Worm (Caenorhabditis elegans) whole organism, L1 larva: ENCODE results near the gene mrps-33.

Experiments
- C04F5.9 ChIP-seq: sonication (generic microtip); optimal IDR thresholded peaks from 2 replicates; lab custom pipeline; 2016; ENCODE audit warnings: missing genetic modification characterization, missing compliant biosample characterization
- C16A3.4 ChIP-seq: fragments of 150-350 bp; optimal IDR thresholded peaks from 2 replicates; lab custom pipeline; 2014; ENCODE audit warnings: missing biosample characterization, missing genetic modification characterization
- C34B4.2 ChIP-seq: sonication (generic microtip); optimal IDR thresholded peaks from 2 replicates; lab custom pipeline; 2017; ENCODE audit warnings: mild to moderate bottlenecking, missing genetic modification characterization, missing compliant biosample characterization
- F16B12.6 ChIP-seq: fragments of 150-350 bp; optimal IDR thresholded peaks from 2 replicates; lab custom pipeline; 2014; ENCODE audit warnings: missing biosample characterization, missing genetic modification characterization
- aly-2 ChIP-seq: fragments of 150-350 bp; optimal IDR thresholded peaks from 2 replicates; lab custom pipeline; 2014; ENCODE audit warnings: missing biosample characterization, missing genetic modification characterization
- ama-1 ChIP-seq: fragments of 150-350 bp; optimal IDR thresholded peaks from 2 replicates; lab custom pipeline; 2014
- blmp-1 ChIP-seq: fragments of 150-350 bp; optimal IDR thresholded peaks from 2 replicates; lab custom pipeline; 2014; ENCODE audit warnings: missing biosample characterization, missing genetic modification characterization
- ceh-63 ChIP-seq: fragments of 200-800 bp; sonication (Bioruptor generic); optimal IDR thresholded peaks from 2 replicates; lab custom pipeline; 2018; ENCODE audit warnings: mild to moderate bottlenecking, missing genetic modification characterization, missing compliant biosample characterization
- ceh-8 ChIP-seq: fragments of 200-800 bp; sonication (Bioruptor generic); optimal IDR thresholded peaks from 2 replicates; lab custom pipeline; 2018; ENCODE audit warnings: mild to moderate bottlenecking, missing genetic modification characterization, moderate library complexity, missing compliant biosample characterization
- ceh-82 ChIP-seq, 3 experiments: fragments of 150-350 bp in 1 of 3; sonication (generic microtip) in 2 of 3; optimal IDR thresholded peaks; 2 replicates each; lab custom pipeline; 2014 to 2017; ENCODE audit warnings: missing biosample characterization in 3 of 3, missing genetic modification characterization in 3 of 3
- ceh-88 ChIP-seq: fragments of 200-800 bp; sonication (Bioruptor generic); IDR thresholded peaks from 2 replicates; pipeline ENCODE4 v1.3.6; 2022; ENCODE audit warnings: missing genetic modification characterization, missing compliant biosample characterization
- ceh-90 ChIP-seq: sonication (generic microtip); optimal IDR thresholded peaks from 2 replicates; lab custom pipeline; 2016; ENCODE audit warnings: missing genetic modification characterization, missing compliant biosample characterization
- dpl-1 ChIP-seq, 3 experiments: fragments of 150-350 bp in 2 of 3; sonication (generic microtip) in 1 of 3; optimal IDR thresholded peaks; 2 replicates each; lab custom pipeline; 2014 to 2017; ENCODE audit warnings: missing biosample characterization in 3 of 3, missing genetic modification characterization in 3 of 3, missing genetic modification reagents in 3 of 3
- efl-1 ChIP-seq, 4 experiments: fragments of 150-350 bp; optimal IDR thresholded peaks in 3 of 4; peaks in 1 of 4; 1 replicate in 1 of 4; 2 replicates in 3 of 4; lab custom pipeline; 2014; ENCODE audit warnings: missing biosample characterization in 2 of 4, missing genetic modification characterization in 2 of 4, missing genetic modification reagents in 2 of 4
- egl-27 ChIP-seq, 2 experiments: fragments of 150-350 bp in 1 of 2; sonication (generic microtip); optimal IDR thresholded peaks; 3 replicates each; lab custom pipeline; 2017 to 2018; ENCODE audit warnings: missing biosample characterization in 2 of 2, missing genetic modification characterization in 2 of 2, missing genetic modification reagents in 2 of 2
- ets-5 ChIP-seq: fragments of 200-800 bp; sonication (Bioruptor generic); IDR thresholded peaks from 2 replicates; pipeline ENCODE4 v1.3.6; 2022; ENCODE audit warnings: missing genetic modification characterization, missing compliant biosample characterization
- fkh-4 ChIP-seq: sonication (generic microtip); optimal IDR thresholded peaks from 2 replicates; lab custom pipeline; 2016; ENCODE audit warnings: missing compliant biosample characterization, missing genetic modification characterization, borderline replicate concordance
- fkh-8 ChIP-seq: sonication (generic microtip); optimal IDR thresholded peaks from 2 replicates; lab custom pipeline; 2016; ENCODE audit warnings: mild to moderate bottlenecking, missing genetic modification characterization, missing compliant biosample characterization
- fos-1 ChIP-seq: fragments of 150-350 bp; optimal IDR thresholded peaks from 2 replicates; lab custom pipeline; 2014; ENCODE audit warnings: missing biosample characterization, missing genetic modification characterization
- hlh-17 ChIP-seq: fragments of 200-800 bp; sonication (Bioruptor generic); optimal IDR thresholded peaks from 2 replicates; lab custom pipeline; 2018; ENCODE audit warnings: missing genetic modification characterization, mild to moderate bottlenecking, missing compliant biosample characterization, moderate library complexity, borderline replicate concordance
- hlh-4 ChIP-seq: sonication (generic microtip); optimal IDR thresholded peaks from 2 replicates; lab custom pipeline; 2016; ENCODE audit warnings: mild to moderate bottlenecking, missing genetic modification characterization, missing compliant biosample characterization
- irx-1 ChIP-seq: sonication (generic microtip); optimal IDR thresholded peaks from 2 replicates; lab custom pipeline; 2016; ENCODE audit warnings: missing genetic modification characterization, missing compliant biosample characterization
- jun-1 ChIP-seq: fragments of 150-350 bp; optimal IDR thresholded peaks from 2 replicates; lab custom pipeline; 2014; ENCODE audit warnings: missing biosample characterization, missing genetic modification reagents, missing genetic modification characterization
- lin-13 ChIP-seq: fragments of 150-350 bp; optimal IDR thresholded peaks from 2 replicates; lab custom pipeline; 2014; ENCODE audit warnings: missing biosample characterization, missing genetic modification reagents, missing genetic modification characterization
- lin-39 ChIP-seq: fragments of 150-350 bp; optimal IDR thresholded peaks from 2 replicates; lab custom pipeline; 2014; ENCODE audit warnings: missing biosample characterization, missing genetic modification reagents, missing genetic modification characterization
- lir-3 ChIP-seq: sonication (generic microtip); optimal IDR thresholded peaks from 2 replicates; lab custom pipeline; 2016; ENCODE audit warnings: mild to moderate bottlenecking, missing genetic modification characterization, moderate library complexity, missing compliant biosample characterization; ENCODE audit not compliant: poor library complexity
- lsy-2 ChIP-seq, 2 experiments: fragments of 150-350 bp; optimal IDR thresholded peaks; 2 replicates each; lab custom pipeline; 2014; ENCODE audit warnings: missing biosample characterization in 2 of 2, missing genetic modification characterization in 2 of 2
- mdl-1 ChIP-seq, 2 experiments: fragments of 150-350 bp; optimal IDR thresholded peaks; 2 replicates each; lab custom pipeline; 2014 to 2017; ENCODE audit warnings: missing biosample characterization in 2 of 2, missing genetic modification characterization in 2 of 2, inconsistent platforms in 1 of 2
- mep-1 ChIP-seq: fragments of 150-350 bp; optimal IDR thresholded peaks from 2 replicates; lab custom pipeline; 2014; ENCODE audit warnings: missing biosample characterization, missing genetic modification characterization
- nhr-12 ChIP-seq: sonication (generic microtip); optimal IDR thresholded peaks from 2 replicates; lab custom pipeline; 2017; ENCODE audit warnings: missing biosample characterization, missing genetic modification characterization
- nhr-20 ChIP-seq: sonication (generic microtip); optimal IDR thresholded peaks from 2 replicates; lab custom pipeline; 2016; ENCODE audit warnings: mild to moderate bottlenecking, missing genetic modification characterization, missing compliant biosample characterization
- nhr-237 ChIP-seq: fragments of 150-350 bp; optimal IDR thresholded peaks from 2 replicates; lab custom pipeline; 2014; ENCODE audit warnings: missing biosample characterization, missing genetic modification characterization
- nhr-28 ChIP-seq: fragments of 150-350 bp; optimal IDR thresholded peaks from 2 replicates; lab custom pipeline; 2014; ENCODE audit warnings: missing biosample characterization, missing genetic modification characterization
- nhr-47 ChIP-seq: sonication (generic microtip); optimal IDR thresholded peaks from 2 replicates; lab custom pipeline; 2016; ENCODE audit warnings: mild to moderate bottlenecking, missing genetic modification characterization, moderate library complexity, missing compliant biosample characterization
- nhr-77 ChIP-seq: fragments of 150-350 bp; optimal IDR thresholded peaks from 2 replicates; lab custom pipeline; 2014; ENCODE audit warnings: missing biosample characterization, missing genetic modification characterization
- nhr-84 ChIP-seq: sonication (generic microtip); optimal IDR thresholded peaks from 2 replicates; lab custom pipeline; 2017; ENCODE audit warnings: missing biosample characterization, missing genetic modification characterization
- pag-3 ChIP-seq: sonication (generic microtip); optimal IDR thresholded peaks from 2 replicates; lab custom pipeline; 2017; ENCODE audit warnings: missing genetic modification characterization, mild to moderate bottlenecking, missing compliant biosample characterization, antibody characterized with exemption, borderline replicate concordance; ENCODE audit not compliant: insufficient read depth
- pqm-1 ChIP-seq: sonication (generic microtip); optimal IDR thresholded peaks from 3 replicates; lab custom pipeline; 2017; ENCODE audit warnings: missing biosample characterization, missing genetic modification characterization
- rnt-1 ChIP-seq: sonication (generic microtip); optimal IDR thresholded peaks from 2 replicates; lab custom pipeline; 2016; ENCODE audit warnings: mild to moderate bottlenecking, missing genetic modification characterization, moderate library complexity, missing compliant biosample characterization
- sox-4 ChIP-seq: sonication (generic microtip); optimal IDR thresholded peaks from 2 replicates; lab custom pipeline; 2016; ENCODE audit warnings: missing genetic modification characterization, missing compliant biosample characterization
- sptf-1 ChIP-seq: fragments of 150-350 bp; optimal IDR thresholded peaks from 2 replicates; lab custom pipeline; 2014; ENCODE audit warnings: missing biosample characterization, missing genetic modification characterization
- swsn-7 ChIP-seq: sonication (generic microtip); optimal IDR thresholded peaks from 2 replicates; lab custom pipeline; 2016; ENCODE audit warnings: missing genetic modification characterization, missing compliant biosample characterization
- tbx-2 ChIP-seq: sonication (generic microtip); optimal IDR thresholded peaks from 2 replicates; lab custom pipeline; 2016; ENCODE audit warnings: missing genetic modification characterization, missing compliant biosample characterization
- unc-130 ChIP-seq: fragments of 150-350 bp; optimal IDR thresholded peaks from 2 replicates; lab custom pipeline; 2017; ENCODE audit warnings: missing biosample characterization, missing genetic modification characterization, inconsistent platforms
- unc-30 ChIP-seq: sonication (generic microtip); optimal IDR thresholded peaks from 2 replicates; lab custom pipeline; 2017; ENCODE audit warnings: missing biosample characterization, missing genetic modification characterization
- unc-62 ChIP-seq: fragments of 150-350 bp; optimal IDR thresholded peaks from 2 replicates; lab custom pipeline; 2014; ENCODE audit warnings: missing biosample characterization, missing genetic modification reagents, missing genetic modification characterization
- unc-98 ChIP-seq: fragments of 200-800 bp; sonication (Bioruptor generic); IDR thresholded peaks from 2 replicates; pipeline ENCODE4 v1.3.6; 2022; ENCODE audit warnings: missing genetic modification characterization, missing compliant biosample characterization
- vab-15 ChIP-seq: sonication (generic microtip); optimal IDR thresholded peaks from 2 replicates; lab custom pipeline; 2017; ENCODE audit warnings: missing genotype, mild to moderate bottlenecking, missing genetic modification characterization, missing compliant biosample characterization
- xbp-1 ChIP-seq: sonication (generic microtip); optimal IDR thresholded peaks from 2 replicates; lab custom pipeline; 2016; ENCODE audit warnings: missing genetic modification characterization, missing compliant biosample characterization
- zag-1 ChIP-seq: fragments of 150-350 bp; optimal IDR thresholded peaks from 2 replicates; lab custom pipeline; 2014; ENCODE audit warnings: missing biosample characterization, missing genetic modification characterization
- zip-4 ChIP-seq: fragments of 200-800 bp; sonication (Bioruptor generic); optimal IDR thresholded peaks from 2 replicates; lab custom pipeline; 2018; ENCODE audit warnings: mild to moderate bottlenecking, missing genetic modification characterization, moderate library complexity, missing compliant biosample characterization

The mrps-33 gene

ce11 chrIV:8764567-8764966, 24.7 kb upstream of the mrps-33 start, which contains the start of gene cdc-50.B:
Gene cdc-50.B (plus strand): TSS chrIV:8764867.
- TF ChIP-seq sptf-1 (tag; lab: Kevin White, UChicago) = no peak
- TF ChIP-seq ceh-82 (tag; optimal IDR thresholded peaks at IDR 0.05; lab: Kevin White, UChicago) = no peak
- TF ChIP-seq lsy-2 (tag; optimal IDR thresholded peaks at IDR 0.05; lab: Kevin White, UChicago) = no peak
- TF ChIP-seq zag-1 (tag; lab: Kevin White, UChicago) = no peak
- peak; percentile 18 for TF ChIP-seq blmp-1 (tag; lab: Kevin White, UChicago)

- TF ChIP-seq nhr-237 (tag; lab: Kevin White, UChicago) (no peak), nhr-77 (no peak), nhr-47 (peak; percentile 45), ceh-88 (GFP tag; lab: Robert Waterston, UW) (no peak), unc-98 (GFP tag; lab: Robert Waterston, UW) (no peak), dpl-1 (GFP tag; optimal IDR thresholded peaks at IDR 0.05; lab: Kevin White, UChicago) (peak in 1 of 3 experiments; percentile 32), xbp-1 (tag; lab: Kevin White, UChicago) (peak; percentile 14), nhr-12 (tag; lab: Kevin White, UChicago) (no peak), nhr-20 (no peak), tbx-2 (tag; lab: Kevin White, UChicago) (peak; percentile 41), swsn-7 (tag; lab: Kevin White, UChicago) (peak; percentile 49), fos-1 (tag; lab: Kevin White, UChicago) (peak; percentile 5), unc-62 (no peak), zip-4 (GFP tag; lab: Kevin White, UChicago) (no peak), pag-3 (tag; lab: Kevin White, UChicago) (no peak), nhr-84 (tag; lab: Kevin White, UChicago) (no peak), rnt-1 (no peak), lsy-2 (tag; optimal IDR thresholded peaks at IDR 0.05; lab: Kevin White, UChicago) (peak; percentile 21 to 43), egl-27 (tag; optimal IDR thresholded peaks at IDR 0.05; lab: Kevin White, UChicago) (no peak), ceh-8 (no peak), hlh-4 (tag; lab: Kevin White, UChicago) (no peak), sox-4 (no peak), ceh-90 (tag; lab: Kevin White, UChicago) (no peak), fkh-8 (peak; percentile 47), C16A3.4 (tag; lab: Kevin White, UChicago) (no peak), jun-1 (tag; lab: Kevin White, UChicago) (no peak), F16B12.6 (tag; lab: Kevin White, UChicago) (no peak), vab-15 (tag; lab: Kevin White, UChicago) (no peak), pqm-1 (no peak), ama-1 (lab: Kevin White, UChicago) (no peak), C04F5.9 (no peak), ceh-63 (GFP tag; lab: Kevin White, UChicago) (no peak), aly-2 (tag; lab: Kevin White, UChicago) (no peak), lin-13 (GFP tag; lab: Kevin White, UChicago) (no peak), nhr-28 (tag; lab: Kevin White, UChicago) (no peak), irx-1 (tag; lab: Kevin White, UChicago) (peak; percentile 24), unc-30 (tag; lab: Kevin White, UChicago) (no peak), blmp-1 (tag; lab: Kevin White, UChicago) (no peak), lin-39 (no peak), lir-3 (tag; lab: Kevin White, UChicago) (no peak), mep-1 (tag; lab: Kevin White, UChicago) (no peak), hlh-17 (GFP tag; lab: Kevin White, UChicago) (no peak), ets-5 (GFP tag; lab: Robert Waterston, UW) (no peak), fkh-4 (tag; lab: Kevin White, UChicago) (peak; percentile 65), unc-130 (tag; lab: Kevin White, UChicago) (no peak), efl-1 (optimal IDR thresholded peaks at IDR 0.05; lab: Kevin White, UChicago) (peak; percentile 43 to 56), efl-1 (GFP tag; optimal IDR thresholded peaks at IDR 0.05 in 1 of 2; lab: Kevin White, UChicago) (peak in 1 of 2 experiments; percentile 9), mdl-1 (tag; optimal IDR thresholded peaks at IDR 0.05; lab: Kevin White, UChicago) (no peak), C34B4.2 (tag; lab: Kevin White, UChicago) (no peak)
Observed at ce11 chrIV:8762471-8762870, 22.6 kb upstream of the mrps-33 start.
